Worm (Caenorhabditis elegans): ENCODE measurements around the gene inos-1.

inos-1 gene

ce11 chrII:11694432-11694831, 5.7 kb downstream of the inos-1 start (continued):
- no peak for TF ChIP-seq egl-27 (tag; optimal IDR thresholded peaks at IDR 0.05)
- TF ChIP-seq T20F7.1 (GFP tag; optimal IDR thresholded peaks at IDR 0.05) = no peak
- no peak for TF ChIP-seq ceh-20 (GFP tag; IDR thresholded peaks at IDR 0.05)
- TF ChIP-seq zfp-3 (GFP tag; conservative IDR thresholded peaks at IDR 0.05) = no peak
- peak; percentile 29 for TF ChIP-seq lin-13 (GFP tag; optimal IDR thresholded peaks at IDR 0.05)
- TF ChIP-seq spr-1 (tag; optimal IDR thresholded peaks at IDR 0.05) = no peak
- TF ChIP-seq ama-1 (optimal IDR thresholded peaks at IDR 0.05) = no peak
- TF ChIP-seq vab-7 (GFP tag; IDR thresholded peaks at IDR 0.05) = no peak
- no peak for TF ChIP-seq ceh-32 (tag; optimal IDR thresholded peaks at IDR 0.05; ENCODE audit: poor library complexity)
- TF ChIP-seq madf-9 (GFP tag; conservative IDR thresholded peaks at IDR 0.05) = no peak
- TF ChIP-seq D1046.2 (GFP tag; IDR thresholded peaks at IDR 0.05) = no peak
- TF ChIP-seq mxl-3 (GFP tag; optimal IDR thresholded peaks at IDR 0.05) = no peak
- peak; percentile 96 for TF ChIP-seq aha-1 (tag)
- no peak for TF ChIP-seq daf-8 (GFP tag; IDR thresholded peaks at IDR 0.05)
- no peak for TF ChIP-seq ces-1 (GFP tag; optimal IDR thresholded peaks at IDR 0.05)

DNA sequence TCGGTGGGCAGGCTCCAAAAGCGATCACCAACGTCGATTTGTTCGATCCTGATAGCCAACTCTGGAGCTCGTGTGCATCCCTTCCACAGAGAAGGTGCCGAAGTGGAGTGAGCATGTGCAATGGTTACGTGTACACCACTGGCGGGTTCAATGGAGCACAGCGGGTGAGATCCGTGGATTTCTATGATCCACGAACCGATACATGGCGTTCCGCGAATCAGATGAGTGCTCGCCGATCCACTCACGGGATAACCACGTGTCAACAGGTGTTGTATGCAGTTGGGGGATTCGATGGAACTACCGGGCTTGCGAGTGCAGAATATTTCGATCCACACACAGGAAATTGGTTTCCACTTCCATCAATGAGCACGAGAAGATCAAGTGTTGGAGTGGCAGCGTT, 9.2 kb downstream of the inos-1 start:
- TF ChIP-seq aly-2 (tag; optimal IDR thresholded peaks at IDR 0.05) (peak; percentile 48), tag-97 (GFP tag; IDR thresholded peaks at IDR 0.05) (no peak), php-3 (GFP tag; IDR thresholded peaks at IDR 0.05) (no peak), unc-62 (GFP tag; optimal IDR thresholded peaks at IDR 0.05 in 1 of 2) (peak in 1 of 2 experiments; percentile 56), unc-62 (tag; optimal IDR thresholded peaks at IDR 0.05) (no peak), nhr-102 (tag; optimal IDR thresholded peaks at IDR 0.05) (no peak), zfp-3 (GFP tag; conservative IDR thresholded peaks at IDR 0.05) (no peak), ctbp-1 (GFP tag; IDR thresholded peaks at IDR 0.05) (0 out of 2 replicates have a peak, but pooled peaks have one; percentile 16), set-16 (GFP tag; IDR thresholded peaks at IDR 0.05) (peak; percentile 38), D1046.2 (GFP tag; IDR thresholded peaks at IDR 0.05) (peak; percentile 81; the same call in 1 of the 2 replicates)

ce11 chrII:11689941-11690340, 10.2 kb downstream of the inos-1 start:
- no peak for TF ChIP-seq Y5F2A.4 (GFP tag; optimal IDR thresholded peaks at IDR 0.05)
- TF ChIP-seq zfp-3 (GFP tag; conservative IDR thresholded peaks at IDR 0.05) = no peak

- TF ChIP-seq ceh-62 (tag; optimal IDR thresholded peaks at IDR 0.05) = no peak
- no peak for TF ChIP-seq ceh-82 (tag; optimal IDR thresholded peaks at IDR 0.05)
- TF ChIP-seq set-16 (GFP tag; IDR thresholded peaks at IDR 0.05) = no peak
- TF ChIP-seq jun-1 (tag; optimal IDR thresholded peaks at IDR 0.05) = no peak
- no peak for TF ChIP-seq Y48G9A.11 (GFP tag; IDR thresholded peaks at IDR 0.05)
- TF ChIP-seq lsy-2 (tag; optimal IDR thresholded peaks at IDR 0.05) = no peak
- no peak for TF ChIP-seq unc-62 (GFP tag; optimal IDR thresholded peaks at IDR 0.05 in 1 of 2)
- no peak for TF ChIP-seq unc-62 (tag; optimal IDR thresholded peaks at IDR 0.05)
- no peak for TF ChIP-seq aha-1 (tag)
- TF ChIP-seq lin-39 (tag; optimal IDR thresholded peaks at IDR 0.05) = no peak
Observed at ce11 chrII:11688643-11689042, 11.5 kb downstream of the inos-1 start, which contains the start of gene kel-1. TSS of gene kel-1 (plus strand) at chrII:11688943.

ce11 chrII:11688011-11688410, 12.1 kb downstream of the inos-1 start:
- TF ChIP-seq T26A8.4 (GFP tag; IDR thresholded peaks at IDR 0.05) (no peak), hmg-1.1 (GFP tag; IDR thresholded peaks at IDR 0.05) (0 out of 2 replicates have a peak, but pooled peaks have one; percentile 19), dve-1 (tag; optimal IDR thresholded peaks at IDR 0.05; ENCODE audit: insufficient read depth) (no peak), mes-2 (tag; optimal IDR thresholded peaks at IDR 0.05; ENCODE audit: poor library complexity, severe bottlenecking) (peak; percentile 3), hlh-30 (tag; optimal IDR thresholded peaks at IDR 0.05; ENCODE audit: insufficient read depth) (peak; percentile 40), mdl-1 (tag; optimal IDR thresholded peaks at IDR 0.05) (peak in 1 of 2 experiments; percentile 11)

All from whole organism, L4 larva.